Worm (Caenorhabditis elegans) whole organism, L2 larva: ENCODE data around the gene F12F6.7.

Source experiments
- ZK546.5 ChIP-seq: sonication (generic microtip); optimal IDR thresholded peaks from 2 replicates; lab custom pipeline; 2017; ENCODE audit warnings: missing biosample characterization, missing genetic modification characterization
- alr-1 ChIP-seq: fragments of 150-350 bp; optimal IDR thresholded peaks from 2 replicates; lab custom pipeline; 2014; ENCODE audit warnings: missing biosample characterization, missing genetic modification characterization
- elt-3 ChIP-seq: sonication (generic microtip); optimal IDR thresholded peaks from 2 replicates; lab custom pipeline; 2017; ENCODE audit warnings: missing biosample characterization, missing genetic modification characterization
- fos-1 ChIP-seq: fragments of 150-350 bp; optimal IDR thresholded peaks from 2 replicates; lab custom pipeline; 2014; ENCODE audit warnings: missing biosample characterization, missing genetic modification characterization
- lin-13 ChIP-seq: fragments of 150-350 bp; optimal IDR thresholded peaks from 2 replicates; lab custom pipeline; 2014; ENCODE audit warnings: missing biosample characterization, missing genetic modification reagents, missing genetic modification characterization
- lsy-2 ChIP-seq, 2 experiments: fragments of 150-350 bp in 1 of 2; sonication (generic microtip) in 1 of 2; optimal IDR thresholded peaks; 2 replicates each; lab custom pipeline; 2014 to 2017; ENCODE audit warnings: missing biosample characterization in 2 of 2, missing genetic modification characterization in 2 of 2
- mdl-1 ChIP-seq, 2 experiments: fragments of 150-350 bp in 1 of 2; sonication (generic microtip) in 1 of 2; optimal IDR thresholded peaks; 2 replicates each; lab custom pipeline; 2017; ENCODE audit warnings: missing biosample characterization in 2 of 2, missing genetic modification characterization in 2 of 2
- nhr-77 ChIP-seq: fragments of 150-350 bp; optimal IDR thresholded peaks from 2 replicates; lab custom pipeline; 2014; ENCODE audit warnings: missing biosample characterization, missing genetic modification characterization
- snpc-4 ChIP-seq: fragments of 150-350 bp; optimal IDR thresholded peaks from 2 replicates; lab custom pipeline; 2014; ENCODE audit warnings: missing biosample characterization, missing genetic modification characterization
- unc-55 ChIP-seq: fragments of 150-350 bp; sonication (generic microtip); optimal IDR thresholded peaks from 3 replicates; lab custom pipeline; 2014; ENCODE audit warnings: missing biosample characterization, missing genetic modification reagents, missing genetic modification characterization
- unc-62 ChIP-seq: fragments of 150-350 bp; optimal IDR thresholded peaks from 2 replicates; lab custom pipeline; 2014; ENCODE audit warnings: missing biosample characterization, missing genetic modification reagents, missing genetic modification characterization
- ztf-11 ChIP-seq: sonication (generic microtip); optimal IDR thresholded peaks from 2 replicates; lab custom pipeline; 2017; ENCODE audit warnings: missing biosample characterization, missing genetic modification characterization

- TF ChIP-seq nhr-77 (tag; lab: Kevin White, UChicago) (no peak), snpc-4 (no peak), mdl-1 (tag; optimal IDR thresholded peaks at IDR 0.05; lab: Kevin White, UChicago) (no peak), ZK546.5 (tag; lab: Kevin White, UChicago) (no peak), alr-1 (no peak), unc-55 (no peak), lin-13 (GFP tag; lab: Kevin White, UChicago) (no peak), fos-1 (no peak), lsy-2 (tag; optimal IDR thresholded peaks at IDR 0.05; lab: Kevin White, UChicago) (no peak), elt-3 (no peak), unc-62 (GFP tag; lab: Kevin White, UChicago) (no peak), ztf-11 (no peak)
Observed at ce11 chrIV:11583906-11584378, 22.3 kb upstream of the F12F6.7 start, which contains the start of gene F12F6.1.
